Worm (Caenorhabditis elegans) whole organism, L4/young adult: ENCODE results near the gene cpg-18.

Source experiments
- W03F9.2 ChIP-seq: fragments of 150-350 bp; optimal IDR thresholded peaks from 2 replicates; lab custom pipeline; 2014; ENCODE audit warnings: missing biosample characterization, missing genetic modification characterization
- dao-5 ChIP-seq: sonication (generic microtip); optimal IDR thresholded peaks from 2 replicates; lab custom pipeline; 2016; ENCODE audit warnings: missing genotype, missing genetic modification characterization, moderate library complexity, missing compliant biosample characterization
- him-1 ChIP-seq: sonication (generic microtip); optimal IDR thresholded peaks from 2 replicates; lab custom pipeline; 2016; ENCODE audit warnings: missing genotype, missing genetic modification reagents, missing genetic modification characterization, missing compliant biosample characterization

- TF ChIP-seq him-1 (tag; lab: Kevin White, UChicago) (no peak), W03F9.2 (tag; lab: Kevin White, UChicago) (no peak), dao-5 (no peak)
Observed at ce11 chrIV:5765652-5766051, 30.8 kb downstream of the cpg-18 start.
